Fruit fly (Drosophila melanogaster): Measurements from ENCODE around the gene CG5377.

Gene CG5377

dm6 chr3R:22421618-22422017, 46.3 kb downstream of the CG5377 start (continued):
- peak; percentile 67 for TF ChIP-seq woc (GFP tag; optimal IDR thresholded peaks at IDR 0.05)
- TF ChIP-seq sage (GFP tag; optimal IDR thresholded peaks at IDR 0.05), result peak; percentile 35

dm6 chr3R:22420911-22421310, 47.0 kb downstream of the CG5377 start, which contains the start of the genes Nop56 and mats:
TSS of gene Nop56 (minus strand) at chr3R:22421068.
TSS of gene mats (plus strand) at chr3R:22421161.
- TF ChIP-seq sage (GFP tag; optimal IDR thresholded peaks at IDR 0.05), result peak; percentile 31
- peak; percentile 51 for TF ChIP-seq h (GFP tag; optimal IDR thresholded peaks at IDR 0.05)
- TF ChIP-seq br (GFP tag; optimal IDR thresholded peaks at IDR 0.05), result peak; percentile 22
- TF ChIP-seq CrebA (GFP tag; optimal IDR thresholded peaks at IDR 0.05; ENCODE audit: borderline replicate concordance), result no peak
- TF ChIP-seq dmrt93B (GFP tag; optimal IDR thresholded peaks at IDR 0.05), result no peak
- no peak for TF ChIP-seq N (GFP tag; optimal IDR thresholded peaks at IDR 0.05)
- peak; percentile 79 for TF ChIP-seq Myc (optimal IDR thresholded peaks at IDR 0.05)
- no peak for TF ChIP-seq fru (GFP tag; optimal IDR thresholded peaks at IDR 0.05)
- no peak for TF ChIP-seq pan (optimal IDR thresholded peaks at IDR 0.05)
- peak; percentile 15 for TF ChIP-seq Dif (GFP tag; optimal IDR thresholded peaks at IDR 0.05; ENCODE audit: partially characterized antibody)
- peak; percentile 7 for TF ChIP-seq Sp1 (GFP tag; optimal IDR thresholded peaks at IDR 0.05)
- TF ChIP-seq Abd-B (GFP tag; optimal IDR thresholded peaks at IDR 0.05), result no peak
- TF ChIP-seq sv (GFP tag; optimal IDR thresholded peaks at IDR 0.05), result no peak
- no peak for TF ChIP-seq usp (GFP tag; optimal IDR thresholded peaks at IDR 0.05)
- TF ChIP-seq foxo (GFP tag; optimal IDR thresholded peaks at IDR 0.05), result no peak
- TF ChIP-seq dsf (GFP tag; optimal IDR thresholded peaks at IDR 0.05; ENCODE audit: borderline replicate concordance), result no peak
- no peak for TF ChIP-seq tai (GFP tag; optimal IDR thresholded peaks at IDR 0.05)
- no peak for TF ChIP-seq Rel (GFP tag; optimal IDR thresholded peaks at IDR 0.05)
- TF ChIP-seq Rel (tag; optimal IDR thresholded peaks at IDR 0.05), result peak; percentile 42
- TF ChIP-seq lola (GFP tag; optimal IDR thresholded peaks at IDR 0.05), result no peak
- TF ChIP-seq brk (GFP tag; optimal IDR thresholded peaks at IDR 0.05), result no peak
- TF ChIP-seq Vsx2 (GFP tag; optimal IDR thresholded peaks at IDR 0.05; ENCODE audit: partially characterized antibody), result peak; percentile 55
- TF ChIP-seq ey (GFP tag; optimal IDR thresholded peaks at IDR 0.05), result no peak
- TF ChIP-seq rgr (GFP tag; optimal IDR thresholded peaks at IDR 0.05), result peak; percentile 55
